Worm (Caenorhabditis elegans) whole organism, dauer: Measurements from ENCODE around the gene cpin-1.

Source experiments
- unc-62 ChIP-seq: sonication (generic microtip); optimal IDR thresholded peaks from 2 replicates; lab custom pipeline; 2017; ENCODE audit warnings: missing biosample characterization, missing genetic modification reagents, missing genetic modification characterization

Gene cpin-1

DNA sequence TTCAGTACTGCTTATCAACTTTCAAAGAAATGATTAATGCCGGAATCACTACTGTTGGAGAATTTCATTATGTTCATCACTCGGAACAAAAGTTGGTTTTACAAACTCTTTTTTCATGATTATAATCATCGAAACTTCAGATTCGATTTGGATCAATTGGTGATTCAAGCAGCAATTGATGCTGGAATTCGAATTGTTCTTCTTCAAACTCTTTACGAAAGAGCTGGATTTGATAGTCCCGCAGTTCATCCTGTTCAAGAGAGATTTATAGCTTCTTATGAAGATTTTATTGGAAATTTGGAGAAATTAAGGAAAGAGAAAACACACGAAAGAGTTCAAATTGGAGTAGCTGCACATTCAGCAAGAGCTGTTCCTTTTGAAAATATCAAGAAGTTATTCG lies 1.3 kb downstream of the cpin-1 start:
- TF ChIP-seq unc-62 (GFP tag; lab: Kevin White, UChicago): no peak

- no peak for TF ChIP-seq unc-62 (GFP tag; lab: Kevin White, UChicago)
These were observed 6.9 kb downstream of the cpin-1 start, which contains the start of gene cutl-17 for ce11 chrIV:9457400-9457799. TSS of gene cutl-17 (minus strand) at chrIV:9457500.

- no peak for TF ChIP-seq unc-62 (GFP tag; lab: Kevin White, UChicago)
These were observed 8.8 kb downstream of the cpin-1 start, which contains the start of gene copb-2 for ce11 chrIV:9459224-9459781. TSS of gene copb-2 (plus strand) at chrIV:9459731.

DNA sequence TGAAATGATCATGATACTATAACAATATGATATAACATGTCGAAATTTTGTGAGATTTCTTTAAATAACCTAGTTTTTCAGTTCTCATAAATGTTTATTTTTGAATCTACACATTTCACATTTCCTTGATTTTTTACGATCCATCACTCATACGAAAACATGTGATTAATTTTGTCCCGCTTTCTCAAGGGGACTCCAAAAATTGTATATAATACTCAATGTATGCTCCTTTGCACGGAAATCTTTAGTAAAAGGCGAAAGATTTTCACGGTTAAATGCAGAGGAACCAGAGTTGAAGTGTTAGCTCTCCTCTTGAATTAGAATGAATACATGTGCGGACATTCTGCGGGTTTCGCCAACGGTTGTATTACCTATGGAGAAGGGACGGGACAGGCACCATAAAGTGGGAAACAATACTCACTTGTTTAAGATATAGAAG lies 13.9 kb downstream of the cpin-1 start:
- TF ChIP-seq unc-62 (GFP tag; lab: Kevin White, UChicago): no peak

- TF ChIP-seq unc-62 (GFP tag; lab: Kevin White, UChicago): no peak
These were observed 16.9 kb downstream of the cpin-1 start, which contains the start of gene F38E11.6 for ce11 chrIV:9467418-9467817. TSS of gene F38E11.6 (minus strand) at chrIV:9467518.

DNA sequence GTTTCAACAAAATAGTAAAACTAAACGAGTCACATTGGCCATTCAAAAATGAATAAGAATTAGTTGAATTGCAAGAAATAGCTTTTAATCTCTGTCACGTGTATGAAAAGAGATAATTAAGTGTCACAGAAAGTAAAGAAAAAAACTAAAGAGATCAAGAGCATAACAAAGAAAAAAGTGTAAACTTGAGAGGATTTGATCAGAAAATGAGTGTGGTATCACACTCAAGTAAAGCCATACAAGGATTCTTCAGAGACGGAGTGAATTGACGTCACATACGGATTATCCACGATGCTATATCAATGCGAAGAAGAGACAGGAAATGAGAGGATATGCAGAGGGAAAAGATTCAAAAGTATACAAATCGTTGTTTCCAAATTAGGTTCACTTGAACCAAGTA lies 18.8 kb downstream of the cpin-1 start:
- no peak for TF ChIP-seq unc-62 (GFP tag; lab: Kevin White, UChicago)

- TF ChIP-seq unc-62 (GFP tag; lab: Kevin White, UChicago): no peak
These were observed 26.9 kb downstream of the cpin-1 start, which contains the start of gene wrt-3 for ce11 chrIV:9477135-9477928. TSS of gene wrt-3 (minus strand) at chrIV:9477456.

DNA sequence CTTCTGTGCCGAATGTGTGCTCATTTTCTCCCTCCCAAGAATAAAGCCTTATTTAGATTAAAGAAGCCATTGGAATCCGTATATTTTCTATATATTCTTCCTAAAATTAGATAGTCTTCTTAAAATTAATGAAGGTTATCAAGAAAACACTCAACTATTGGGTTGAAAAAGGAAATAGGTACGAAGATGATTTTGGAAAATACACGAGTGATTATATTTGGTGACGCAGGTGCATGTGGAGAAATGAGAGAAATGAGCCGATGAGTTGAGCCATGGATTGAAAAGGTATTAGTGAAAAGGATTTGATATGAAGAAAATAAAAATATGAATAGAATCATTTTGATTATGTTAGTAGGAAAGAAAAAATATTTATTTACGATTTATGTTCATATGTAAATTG lies 30.5 kb downstream of the cpin-1 start, which contains the start of gene cng-3:
TSS of gene cng-3 (minus strand) at position 102 of the 400 bp plus-strand sequence.
- no peak for TF ChIP-seq unc-62 (GFP tag; lab: Kevin White, UChicago)

ce11 chrIV:9485040-9485439 lies 34.6 kb downstream of the cpin-1 start, which contains the start of gene gadr-2:
TSS of gene gadr-2 (minus strand) at chrIV:9485140.
- no peak for TF ChIP-seq unc-62 (GFP tag; lab: Kevin White, UChicago)

ce11 chrIV:9485972-9486371 lies 35.5 kb downstream of the cpin-1 start, which contains the start of gene sru-2:
TSS of gene sru-2 (plus strand) at chrIV:9486272.
- TF ChIP-seq unc-62 (GFP tag; lab: Kevin White, UChicago): no peak

- no peak for TF ChIP-seq unc-62 (GFP tag; lab: Kevin White, UChicago)
These were observed 36.3 kb downstream of the cpin-1 start for ce11 chrIV:9486779-9487178.

DNA sequence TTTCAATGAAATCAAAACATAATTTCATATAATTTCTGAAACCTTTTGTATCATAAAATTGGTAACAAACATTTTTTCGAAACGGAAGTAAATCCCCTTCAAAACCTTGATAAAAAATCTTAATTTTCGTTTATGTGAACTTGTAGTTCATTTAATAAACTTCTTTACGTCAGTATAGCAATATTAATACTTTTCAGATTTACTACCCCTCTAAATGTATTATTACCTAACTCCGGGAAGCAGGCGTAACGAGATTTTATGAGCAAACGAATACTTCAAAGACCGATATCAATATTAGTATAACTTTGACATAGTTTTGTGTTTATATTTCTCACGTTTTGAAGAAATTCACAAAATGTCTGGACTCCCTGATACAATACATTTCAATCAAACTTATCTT lies 37.8 kb downstream of the cpin-1 start, which contains the start of gene sru-1:
TSS of gene sru-1 (plus strand) at position 301 of the 400 bp plus-strand sequence.
- TF ChIP-seq unc-62 (GFP tag; lab: Kevin White, UChicago): no peak

ce11 chrIV:9490320-9490719 lies 39.8 kb downstream of the cpin-1 start, which contains the start of gene sru-6:
TSS of gene sru-6 (plus strand) at chrIV:9490620.
- no peak for TF ChIP-seq unc-62 (GFP tag; lab: Kevin White, UChicago)

- TF ChIP-seq unc-62 (GFP tag; lab: Kevin White, UChicago): no peak
These were observed 45.8 kb downstream of the cpin-1 start, which contains the start of gene sru-3 for ce11 chrIV:9496306-9496705. TSS of gene sru-3 (plus strand) at chrIV:9496606.

- TF ChIP-seq unc-62 (GFP tag; lab: Kevin White, UChicago): no peak
These were observed 47.6 kb downstream of the cpin-1 start, which contains the start of gene sru-4 for ce11 chrIV:9498088-9498487. TSS of gene sru-4 (plus strand) at chrIV:9498388.

DNA sequence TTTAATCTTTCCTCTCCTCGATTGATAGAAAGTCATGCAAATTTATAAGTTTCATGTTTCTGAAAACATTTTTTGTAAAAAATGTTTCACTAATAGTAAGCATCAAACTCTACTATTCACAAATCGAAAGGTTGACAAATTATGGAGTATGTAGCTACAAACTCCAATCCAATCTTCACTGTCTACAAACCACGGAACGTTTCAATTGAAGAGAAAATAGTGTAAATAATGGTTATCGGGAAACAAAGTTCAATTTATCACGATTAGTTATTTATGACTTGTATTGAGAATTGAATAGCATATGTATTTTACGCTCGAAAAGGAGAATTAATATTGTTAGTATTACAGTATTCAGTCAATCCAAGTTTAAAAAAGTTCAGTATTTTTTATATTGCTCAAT lies 49.2 kb downstream of the cpin-1 start:
- no peak for TF ChIP-seq unc-62 (GFP tag; lab: Kevin White, UChicago)
